Fruit fly (Drosophila melanogaster): Measurements from ENCODE around the gene sni.

Gene sni

DNA sequence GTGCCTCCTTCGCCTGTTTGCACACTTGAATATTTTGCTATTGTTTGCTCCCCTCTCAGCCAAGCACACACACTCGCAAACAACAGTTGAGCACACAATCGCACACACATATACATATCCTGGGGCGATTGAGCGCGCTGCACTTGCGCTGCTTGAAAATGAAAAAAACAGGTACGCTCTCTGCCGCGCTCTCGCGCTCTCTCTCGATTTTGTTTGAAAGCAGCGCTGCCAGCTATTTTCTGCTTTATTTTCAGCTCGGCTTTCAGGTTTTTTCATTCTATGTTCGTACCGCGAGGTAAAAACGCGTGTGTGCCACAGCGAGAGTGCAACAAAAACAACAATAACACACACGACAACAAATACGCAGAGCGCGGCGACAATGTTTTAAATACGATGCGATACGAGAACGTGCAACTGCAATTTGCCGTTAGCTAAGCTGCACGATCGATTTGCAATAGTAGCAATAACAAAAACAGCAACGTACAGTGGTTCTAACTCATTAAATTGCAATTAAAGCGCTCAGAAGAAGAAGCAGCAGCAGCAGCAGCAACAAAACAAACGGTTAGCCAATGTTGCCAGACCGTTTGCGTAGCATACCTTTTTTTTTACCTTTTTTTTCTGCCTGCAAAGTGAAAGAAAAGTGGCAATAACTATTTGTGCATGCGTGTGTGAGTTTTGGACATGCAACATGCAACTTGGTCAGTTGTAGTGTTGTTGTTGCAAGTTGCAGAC lies 27.8 kb downstream of the sni start:
- TF ChIP-seq h (optimal IDR thresholded peaks at IDR 0.05) (no peak), psq (optimal IDR thresholded peaks at IDR 0.05) (no peak), Sin3A (optimal IDR thresholded peaks at IDR 0.05) (no peak), insv (optimal IDR thresholded peaks at IDR 0.05) (no peak), ttk (optimal IDR thresholded peaks at IDR 0.05) (no peak), Myc (optimal IDR thresholded peaks at IDR 0.05) (no peak)

DNA sequence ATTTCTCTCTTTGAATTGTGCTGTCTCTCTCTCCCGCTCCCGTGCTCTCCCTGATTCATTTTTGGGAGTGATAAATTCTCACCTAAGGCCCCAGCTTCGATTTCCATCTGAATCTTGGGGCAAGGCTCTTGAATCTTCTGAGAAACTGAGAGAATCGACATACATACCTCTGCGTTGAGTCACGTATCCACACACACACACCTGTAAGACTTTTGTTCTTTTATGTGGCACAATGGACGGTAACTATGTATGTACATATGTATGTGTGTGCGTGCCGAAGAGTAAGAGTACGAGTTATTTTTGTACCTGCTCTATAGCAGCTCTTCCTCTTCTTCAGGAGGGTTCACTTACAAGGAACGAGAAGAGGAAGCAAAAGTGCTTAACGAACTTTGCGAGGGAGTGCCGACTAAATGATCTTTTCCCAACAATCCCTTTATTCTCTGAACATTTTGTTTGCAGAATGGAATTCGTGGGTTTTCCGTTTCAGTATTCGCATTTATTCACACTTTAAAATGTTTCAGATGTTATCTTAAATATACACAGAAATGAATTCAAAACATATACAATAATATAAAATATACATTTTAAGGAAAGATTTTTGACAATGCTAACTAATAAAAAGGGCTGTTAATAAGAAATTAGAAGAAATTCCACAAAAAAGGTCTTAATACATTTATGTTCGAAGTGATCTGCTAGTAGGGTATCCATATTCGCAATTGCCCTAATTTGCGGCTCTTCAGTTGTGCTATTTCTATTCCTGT lies 28.5 kb downstream of the sni start:
- TF ChIP-seq insv (optimal IDR thresholded peaks at IDR 0.05) (no peak), ttk (optimal IDR thresholded peaks at IDR 0.05) (no peak), psq (optimal IDR thresholded peaks at IDR 0.05) (no peak), Sin3A (optimal IDR thresholded peaks at IDR 0.05) (no peak), h (optimal IDR thresholded peaks at IDR 0.05) (no peak), Myc (optimal IDR thresholded peaks at IDR 0.05) (no peak)

DNA sequence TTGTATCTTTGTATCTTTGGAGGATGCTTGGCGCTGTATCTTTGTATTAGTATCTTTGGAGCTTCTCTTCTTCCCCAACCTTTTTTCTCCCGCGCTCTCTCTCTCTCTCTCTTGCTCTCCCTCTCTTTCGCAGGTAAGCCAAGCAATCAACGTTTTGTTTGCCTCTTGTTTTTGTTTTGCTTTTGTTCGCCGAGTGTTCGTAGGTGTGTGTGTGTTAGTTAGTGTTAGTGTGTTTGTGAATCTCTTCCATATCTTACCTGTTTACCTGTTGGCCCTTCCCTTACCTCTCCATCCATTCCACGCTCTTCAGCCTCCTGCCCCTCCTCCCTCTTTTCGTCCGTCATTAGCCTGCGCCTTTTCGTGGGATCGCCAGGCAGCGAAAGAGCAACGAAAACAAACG lies 29.8 kb downstream of the sni start:
- no peak for TF ChIP-seq insv (optimal IDR thresholded peaks at IDR 0.05)

dm6 chrX:8211731-8212468 lies 31.9 kb downstream of the sni start:
- TF ChIP-seq h (optimal IDR thresholded peaks at IDR 0.05) (no peak), insv (optimal IDR thresholded peaks at IDR 0.05) (no peak), psq (optimal IDR thresholded peaks at IDR 0.05) (no peak), Sin3A (optimal IDR thresholded peaks at IDR 0.05) (no peak), Myc (optimal IDR thresholded peaks at IDR 0.05) (no peak), ttk (optimal IDR thresholded peaks at IDR 0.05) (no peak)

DNA sequence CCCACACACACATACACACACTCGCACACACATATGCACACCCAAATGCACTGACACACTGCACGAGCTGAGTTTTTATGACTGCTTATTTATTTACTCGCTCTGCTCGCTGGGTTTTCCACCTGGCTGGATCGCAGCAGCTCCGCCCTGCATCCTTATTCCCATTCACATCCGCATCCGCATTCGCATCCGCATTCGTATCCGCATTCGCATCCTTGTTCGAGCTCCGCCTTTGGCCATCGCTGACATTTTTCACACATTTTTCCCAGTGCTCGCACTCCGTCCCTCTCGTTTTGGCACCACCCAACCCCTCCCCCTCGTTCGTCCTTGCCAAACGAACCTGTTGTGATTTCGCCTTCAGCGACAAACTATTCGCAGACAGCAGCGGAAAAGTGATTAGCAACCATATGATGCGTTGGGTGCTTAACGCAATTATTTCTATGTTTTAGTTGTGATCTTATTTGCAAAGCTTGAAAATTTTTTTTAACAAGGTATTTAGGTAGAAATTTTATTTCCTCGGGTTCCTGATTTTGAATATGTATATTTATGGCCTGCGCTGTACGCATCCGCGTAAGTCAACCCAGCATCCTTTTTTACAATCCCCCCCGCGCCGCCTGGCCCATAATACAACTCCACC lies 32.6 kb downstream of the sni start:
- TF ChIP-seq psq (optimal IDR thresholded peaks at IDR 0.05) (no peak), Myc (optimal IDR thresholded peaks at IDR 0.05) (no peak), ttk (optimal IDR thresholded peaks at IDR 0.05) (no peak)

- no peak for TF ChIP-seq insv (optimal IDR thresholded peaks at IDR 0.05)
- no peak for TF ChIP-seq Myc (optimal IDR thresholded peaks at IDR 0.05)
- no peak for TF ChIP-seq ttk (optimal IDR thresholded peaks at IDR 0.05)
- no peak for TF ChIP-seq h (optimal IDR thresholded peaks at IDR 0.05)
- no peak for TF ChIP-seq psq (optimal IDR thresholded peaks at IDR 0.05)
- no peak for TF ChIP-seq Sin3A (optimal IDR thresholded peaks at IDR 0.05)
Measured at dm6 chrX:8210632-8211031, 33.2 kb downstream of the sni start.

dm6 chrX:8207054-8207453 lies 36.8 kb downstream of the sni start:
- TF ChIP-seq h (optimal IDR thresholded peaks at IDR 0.05) = no peak
- TF ChIP-seq insv (optimal IDR thresholded peaks at IDR 0.05) = no peak
- TF ChIP-seq Myc (optimal IDR thresholded peaks at IDR 0.05) = no peak
- TF ChIP-seq ttk (optimal IDR thresholded peaks at IDR 0.05) = no peak
- TF ChIP-seq Sin3A (optimal IDR thresholded peaks at IDR 0.05) = no peak
- no peak for TF ChIP-seq psq (optimal IDR thresholded peaks at IDR 0.05)

DNA sequence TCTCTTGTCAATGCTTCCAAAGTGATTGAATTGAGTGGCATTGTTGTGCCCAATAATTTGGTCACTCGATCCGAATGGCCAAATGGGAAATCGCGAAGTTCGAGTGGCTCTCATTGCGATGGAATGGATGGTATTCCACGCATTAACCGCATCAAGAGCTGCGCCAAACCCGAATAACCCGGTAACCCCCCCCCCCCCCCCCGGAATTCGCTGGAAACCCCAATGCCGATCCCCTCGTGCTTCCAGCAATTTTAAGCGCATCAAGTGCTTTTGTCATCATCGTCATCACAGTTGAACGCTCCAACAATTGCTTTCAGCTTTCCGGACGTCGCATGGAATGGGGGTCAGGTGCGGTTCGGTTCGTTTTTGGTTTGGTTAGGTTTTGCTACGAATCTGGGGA lies 37.3 kb downstream of the sni start:
- TF ChIP-seq ttk (optimal IDR thresholded peaks at IDR 0.05) (no peak), Sin3A (optimal IDR thresholded peaks at IDR 0.05) (no peak), insv (optimal IDR thresholded peaks at IDR 0.05) (no peak), psq (optimal IDR thresholded peaks at IDR 0.05) (no peak), h (optimal IDR thresholded peaks at IDR 0.05) (no peak), Myc (optimal IDR thresholded peaks at IDR 0.05) (no peak)

DNA sequence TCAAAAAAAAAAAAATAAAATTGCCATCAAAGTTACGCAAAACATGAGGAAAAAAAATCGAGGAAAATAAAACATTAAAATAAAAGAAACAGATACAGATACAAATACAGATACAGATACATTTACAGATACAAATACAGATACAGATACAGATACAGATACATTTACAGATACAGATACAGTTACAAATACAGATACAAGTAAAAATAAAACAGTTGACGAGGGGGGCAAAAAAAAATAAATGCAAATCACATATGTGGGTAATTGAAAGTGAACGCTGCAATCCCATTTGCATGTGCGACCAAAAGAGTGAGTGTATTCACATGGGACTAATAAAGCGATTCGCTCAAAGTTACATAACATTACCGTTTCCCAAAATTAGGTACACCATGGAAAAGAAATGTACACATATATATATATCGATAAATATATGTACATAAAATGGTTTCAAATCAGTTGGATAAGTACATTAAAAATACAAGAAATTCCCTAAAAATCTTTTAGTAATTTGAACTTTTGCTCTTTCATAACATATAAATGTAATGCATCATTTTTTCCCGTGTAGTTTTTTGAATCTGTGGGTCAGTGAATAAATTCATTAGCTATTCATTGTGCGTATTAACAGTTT lies 38.1 kb downstream of the sni start:
- no peak for TF ChIP-seq Sin3A (optimal IDR thresholded peaks at IDR 0.05)
- TF ChIP-seq Myc (optimal IDR thresholded peaks at IDR 0.05) = no peak
- TF ChIP-seq ttk (optimal IDR thresholded peaks at IDR 0.05) = no peak
- no peak for TF ChIP-seq psq (optimal IDR thresholded peaks at IDR 0.05)
- no peak for TF ChIP-seq insv (optimal IDR thresholded peaks at IDR 0.05)
- TF ChIP-seq h (optimal IDR thresholded peaks at IDR 0.05) = no peak

DNA sequence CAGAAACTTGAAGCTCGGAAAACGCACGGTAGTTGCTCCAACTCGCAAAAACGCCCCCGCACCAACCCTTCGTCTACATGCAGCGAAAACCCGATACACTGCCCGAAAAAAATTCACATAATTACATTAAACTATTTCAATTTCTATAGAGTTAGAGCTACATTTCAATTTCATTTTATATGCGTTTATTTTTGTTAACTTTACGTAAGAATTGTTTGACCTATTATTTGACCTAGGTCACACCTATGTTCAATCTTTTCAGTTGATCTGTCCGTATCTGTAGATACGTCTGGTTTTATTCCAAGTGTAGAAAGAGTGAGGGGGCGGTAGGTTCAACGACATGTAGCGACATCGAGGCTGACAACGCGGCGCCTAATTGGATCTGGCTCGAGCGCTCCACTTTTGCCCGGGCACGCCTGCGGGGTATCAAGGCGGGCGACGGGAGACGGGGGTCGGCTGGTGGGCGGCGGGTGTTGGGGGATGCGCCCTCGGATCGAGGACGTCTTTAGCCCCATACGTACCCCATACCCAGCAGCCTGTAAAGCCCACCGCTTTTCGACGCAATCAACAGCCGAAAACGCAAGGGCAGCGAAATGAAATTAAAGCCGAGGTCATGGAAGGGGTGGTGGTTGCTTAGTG lies 41.0 kb downstream of the sni start:
- TF ChIP-seq insv (optimal IDR thresholded peaks at IDR 0.05) = no peak
- TF ChIP-seq Sin3A (optimal IDR thresholded peaks at IDR 0.05) = no peak
- TF ChIP-seq Myc (optimal IDR thresholded peaks at IDR 0.05) = no peak
- TF ChIP-seq ttk (optimal IDR thresholded peaks at IDR 0.05) = no peak
- no peak for TF ChIP-seq h (optimal IDR thresholded peaks at IDR 0.05)
- no peak for TF ChIP-seq psq (optimal IDR thresholded peaks at IDR 0.05)

DNA sequence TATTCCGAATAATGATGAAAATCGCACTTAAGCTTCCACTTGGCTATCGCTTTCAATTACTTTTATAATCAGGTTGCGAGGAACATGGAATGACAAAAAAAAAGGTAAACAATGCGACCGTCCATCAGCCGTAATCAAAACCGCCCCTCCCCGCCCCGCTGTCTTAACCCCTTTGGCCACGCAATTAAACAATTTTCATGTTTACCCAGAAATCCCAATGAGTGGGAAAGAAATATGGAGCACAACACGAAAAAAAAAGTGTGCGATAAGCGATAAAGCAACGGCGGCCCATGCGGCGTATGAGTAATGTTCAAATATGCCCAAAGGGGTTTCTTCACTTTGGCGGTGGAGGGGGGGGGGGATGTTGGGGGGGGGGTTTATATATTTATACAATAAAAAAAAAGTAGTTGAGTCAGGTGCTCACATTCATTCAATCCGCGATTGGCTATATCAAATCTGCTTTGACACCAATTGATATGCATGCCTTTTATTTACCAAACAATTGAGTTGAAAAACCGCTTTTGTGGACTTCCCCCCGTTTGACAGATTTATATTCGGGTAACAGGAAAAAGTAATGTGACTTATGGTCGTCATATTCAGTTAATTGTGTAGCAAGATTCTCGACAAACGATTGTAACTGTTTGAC lies 44.8 kb downstream of the sni start:
- TF ChIP-seq psq (optimal IDR thresholded peaks at IDR 0.05) = no peak
- no peak for TF ChIP-seq Sin3A (optimal IDR thresholded peaks at IDR 0.05)

Measured in Kc167 (cell line).